Worm (Caenorhabditis elegans): ENCODE data around the gene Y43F8C.13.

DNA sequence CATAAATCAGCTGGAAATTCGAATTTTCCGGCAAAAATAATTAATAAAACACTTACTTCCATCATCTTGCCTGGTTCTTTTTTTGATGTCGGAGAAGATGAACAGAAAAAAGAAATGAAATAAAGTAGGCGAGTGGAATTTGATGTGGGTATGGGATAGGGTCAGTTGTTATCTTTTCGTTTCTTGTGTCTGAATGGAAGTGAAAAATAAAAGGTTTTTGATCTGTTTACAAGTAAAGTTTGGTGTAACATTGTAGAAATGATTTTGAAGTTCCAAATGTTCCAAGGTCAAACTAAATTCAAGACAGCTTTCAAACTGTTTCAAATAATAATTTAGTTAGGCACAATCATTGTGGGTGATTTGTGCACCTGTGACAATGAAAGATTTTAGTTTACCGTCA lies 40.3 kb upstream of the Y43F8C.13 start, which contains the start of gene W04E12.7:
- TF ChIP-seq elt-3 (tag; optimal IDR thresholded peaks at IDR 0.05) (no peak), fkh-8 (tag; optimal IDR thresholded peaks at IDR 0.05) (no peak), jun-1 (tag; optimal IDR thresholded peaks at IDR 0.05) (no peak), nhr-28 (tag; optimal IDR thresholded peaks at IDR 0.05) (no peak), sup-37 (GFP tag; optimal IDR thresholded peaks at IDR 0.05) (no peak), skn-1 (tag; optimal IDR thresholded peaks at IDR 0.05) (no peak), nhr-12 (tag; optimal IDR thresholded peaks at IDR 0.05) (no peak), snpc-4 (tag; optimal IDR thresholded peaks at IDR 0.05) (no peak), ceh-8 (GFP tag; optimal IDR thresholded peaks at IDR 0.05) (no peak)
